Worm (Caenorhabditis elegans) whole organism, L3 larva: ENCODE measurements around the gene F28C10.3.
A peak's percentile ranks its signal among the peaks of the same experiment; 100 is the strongest.

Experiments used
- R02D3.7 ChIP-seq: fragments of 150-350 bp; optimal IDR thresholded peaks from 2 replicates; lab custom pipeline; 2014; ENCODE audit warnings: missing biosample characterization, missing genetic modification characterization
- ZK546.5 ChIP-seq: sonication (generic microtip); optimal IDR thresholded peaks from 2 replicates; lab custom pipeline; 2017; ENCODE audit warnings: missing biosample characterization, missing genetic modification characterization
- aly-2 ChIP-seq: fragments of 150-350 bp; optimal IDR thresholded peaks from 2 replicates; lab custom pipeline; 2014; ENCODE audit warnings: missing biosample characterization, missing genetic modification characterization
- ceh-28 ChIP-seq: fragments of 150-350 bp; optimal IDR thresholded peaks from 2 replicates; lab custom pipeline; 2014; ENCODE audit warnings: missing biosample characterization, missing genetic modification reagents, missing genetic modification characterization
- ceh-82 ChIP-seq: fragments of 150-350 bp; optimal IDR thresholded peaks from 2 replicates; lab custom pipeline; 2014; ENCODE audit warnings: missing biosample characterization, missing genetic modification characterization
- egl-27 ChIP-seq: sonication (generic microtip); optimal IDR thresholded peaks from 4 replicates; lab custom pipeline; 2017; ENCODE audit warnings: missing biosample characterization, missing genetic modification reagents, missing genetic modification characterization
- egl-5 ChIP-seq: fragments of 150-350 bp; optimal IDR thresholded peaks from 2 replicates; lab custom pipeline; 2017; ENCODE audit warnings: missing biosample characterization, missing genetic modification reagents, missing genetic modification characterization, inconsistent platforms
- elt-1 ChIP-seq: fragments of 150-350 bp; optimal IDR thresholded peaks from 2 replicates; lab custom pipeline; 2014; ENCODE audit warnings: missing biosample characterization, missing genetic modification characterization
- elt-2 ChIP-seq: sonication (generic microtip); optimal IDR thresholded peaks from 2 replicates; lab custom pipeline; 2016; ENCODE audit warnings: missing genetic modification reagents, mild to moderate bottlenecking, missing genetic modification characterization, missing compliant biosample characterization
- elt-3 ChIP-seq, 3 experiments: fragments of 150-350 bp in 1 of 3; sonication (generic microtip) in 2 of 3; optimal IDR thresholded peaks; 2 replicates in 2 of 3; 4 replicates in 1 of 3; lab custom pipeline; 2014 to 2017; ENCODE audit warnings: missing biosample characterization in 3 of 3, missing genetic modification characterization in 3 of 3
- eor-1 ChIP-seq, 2 experiments: fragments of 150-350 bp; optimal IDR thresholded peaks; 2 replicates each; lab custom pipeline; 2014 to 2018; ENCODE audit warnings: missing biosample characterization in 2 of 2, missing genetic modification characterization in 2 of 2
- fkh-10 ChIP-seq: sonication (generic microtip); optimal IDR thresholded peaks from 2 replicates; lab custom pipeline; 2017; ENCODE audit warnings: missing biosample characterization, missing genetic modification reagents, missing genetic modification characterization
- fkh-2 ChIP-seq: fragments of 150-350 bp; optimal IDR thresholded peaks from 2 replicates; lab custom pipeline; 2014; ENCODE audit warnings: missing biosample characterization, missing genetic modification reagents, missing genetic modification characterization
- fos-1 ChIP-seq: fragments of 150-350 bp; optimal IDR thresholded peaks from 2 replicates; lab custom pipeline; 2014; ENCODE audit warnings: missing biosample characterization, missing genetic modification characterization
- hmg-11 ChIP-seq: sonication (generic microtip); optimal IDR thresholded peaks from 2 replicates; lab custom pipeline; 2016; ENCODE audit warnings: missing genetic modification characterization, missing compliant biosample characterization
- lin-15B ChIP-seq: fragments of 150-350 bp; optimal IDR thresholded peaks from 2 replicates; lab custom pipeline; 2014; ENCODE audit warnings: missing biosample characterization, missing genetic modification characterization
- lin-39 ChIP-seq: fragments of 150-350 bp; optimal IDR thresholded peaks from 2 replicates; lab custom pipeline; 2018; ENCODE audit warnings: missing biosample characterization, missing genetic modification reagents, missing genetic modification characterization
- lsy-12 ChIP-seq: sonication (generic microtip); optimal IDR thresholded peaks from 2 replicates; lab custom pipeline; 2016; ENCODE audit warnings: mild to moderate bottlenecking, missing genetic modification characterization, missing compliant biosample characterization
- mdl-1 ChIP-seq: fragments of 150-350 bp; optimal IDR thresholded peaks from 2 replicates; lab custom pipeline; 2014; ENCODE audit warnings: missing biosample characterization, missing genetic modification characterization
- mml-1 ChIP-seq: fragments of 150-350 bp; sonication (generic microtip); optimal IDR thresholded peaks from 3 replicates; lab custom pipeline; 2014; ENCODE audit warnings: missing biosample characterization, missing genetic modification characterization
- nfya-1 ChIP-seq: sonication (generic microtip); optimal IDR thresholded peaks from 2 replicates; lab custom pipeline; 2017; ENCODE audit warnings: missing genetic modification characterization, mild to moderate bottlenecking, missing compliant biosample characterization, antibody characterized with exemption, moderate library complexity; ENCODE audit not compliant: insufficient read depth
- nhr-11 ChIP-seq: fragments of 150-350 bp; optimal IDR thresholded peaks from 2 replicates; lab custom pipeline; 2014; ENCODE audit warnings: missing biosample characterization, missing genetic modification characterization
- nhr-23 ChIP-seq: fragments of 150-350 bp; optimal IDR thresholded peaks from 2 replicates; lab custom pipeline; 2014; ENCODE audit warnings: missing biosample characterization, missing genetic modification reagents, missing genetic modification characterization
- nhr-237 ChIP-seq: fragments of 150-350 bp; optimal IDR thresholded peaks from 2 replicates; lab custom pipeline; 2014; ENCODE audit warnings: missing biosample characterization, missing genetic modification characterization
- nhr-28 ChIP-seq: fragments of 150-350 bp; optimal IDR thresholded peaks from 2 replicates; lab custom pipeline; 2014; ENCODE audit warnings: missing biosample characterization, missing genetic modification characterization
- nhr-43 ChIP-seq: sonication (generic microtip); optimal IDR thresholded peaks from 2 replicates; lab custom pipeline; 2016; ENCODE audit warnings: mild to moderate bottlenecking, missing genetic modification characterization, missing compliant biosample characterization; ENCODE audit not compliant: poor library complexity, severe bottlenecking
- nhr-76 ChIP-seq: fragments of 150-350 bp; sonication (generic microtip); optimal IDR thresholded peaks from 5 replicates; lab custom pipeline; 2014; ENCODE audit warnings: missing biosample characterization, missing genetic modification characterization
- nhr-77 ChIP-seq: fragments of 150-350 bp; optimal IDR thresholded peaks from 2 replicates; lab custom pipeline; 2014; ENCODE audit warnings: missing biosample characterization, missing genetic modification characterization
- pqm-1 ChIP-seq: fragments of 150-350 bp; optimal IDR thresholded peaks from 2 replicates; lab custom pipeline; 2017; ENCODE audit warnings: missing biosample characterization, missing genetic modification characterization, inconsistent platforms
- sea-2 ChIP-seq: fragments of 150-350 bp; sonication (generic microtip); optimal IDR thresholded peaks from 4 replicates; lab custom pipeline; 2014; ENCODE audit warnings: missing biosample characterization, missing genetic modification reagents, missing genetic modification characterization
- skn-1 ChIP-seq: fragments of 150-350 bp; optimal IDR thresholded peaks from 2 replicates; lab custom pipeline; 2014; ENCODE audit warnings: missing biosample characterization, missing genetic modification characterization
- snpc-4 ChIP-seq: fragments of 150-350 bp; optimal IDR thresholded peaks from 2 replicates; lab custom pipeline; 2014; ENCODE audit warnings: missing biosample characterization, missing genetic modification characterization
- tbx-2 ChIP-seq: sonication (generic microtip); optimal IDR thresholded peaks from 2 replicates; lab custom pipeline; 2016; ENCODE audit warnings: mild to moderate bottlenecking, missing genetic modification characterization, missing compliant biosample characterization
- unc-39 ChIP-seq: sonication (generic microtip); optimal IDR thresholded peaks from 4 replicates; lab custom pipeline; 2017; ENCODE audit warnings: missing biosample characterization, missing genetic modification characterization
- zag-1 ChIP-seq: fragments of 150-350 bp; optimal IDR thresholded peaks from 2 replicates; lab custom pipeline; 2014; ENCODE audit warnings: missing biosample characterization, missing genetic modification characterization
- ztf-11 ChIP-seq: fragments of 150-350 bp; optimal IDR thresholded peaks from 2 replicates; lab custom pipeline; 2014; ENCODE audit warnings: missing biosample characterization, missing genetic modification characterization
- ztf-4 ChIP-seq: fragments of 150-350 bp; optimal IDR thresholded peaks from 2 replicates; lab custom pipeline; 2014; ENCODE audit warnings: missing biosample characterization, missing genetic modification characterization

Gene F28C10.3

ce11 chrX:529386-529785 is 6.2 kb downstream of the F28C10.3 start:
- TF ChIP-seq aly-2 (tag; lab: Kevin White, UChicago) (no peak), eor-1 (tag; optimal IDR thresholded peaks at IDR 0.05; lab: Kevin White, UChicago) (no peak), nfya-1 (no peak), elt-3 (tag; optimal IDR thresholded peaks at IDR 0.05; lab: Kevin White, UChicago) (no peak), fkh-10 (GFP tag; lab: Kevin White, UChicago) (no peak), snpc-4 (tag; lab: Kevin White, UChicago) (no peak), pqm-1 (tag; lab: Kevin White, UChicago) (no peak), sea-2 (GFP tag; lab: Kevin White, UChicago) (no peak), nhr-11 (tag; lab: Kevin White, UChicago) (no peak)

- TF ChIP-seq tbx-2 (no peak), nhr-23 (tag; lab: Kevin White, UChicago) (no peak), nhr-76 (tag; lab: Kevin White, UChicago) (no peak), fkh-2 (tag; lab: Kevin White, UChicago) (no peak), mdl-1 (tag; lab: Kevin White, UChicago) (no peak), ztf-11 (tag; lab: Kevin White, UChicago) (no peak), ceh-82 (no peak), pqm-1 (tag; lab: Kevin White, UChicago) (no peak), mml-1 (tag; lab: Kevin White, UChicago) (no peak), egl-27 (tag; lab: Kevin White, UChicago) (no peak), R02D3.7 (tag; lab: Kevin White, UChicago) (no peak)
Observed at ce11 chrX:528761-529160, 6.9 kb downstream of the F28C10.3 start.

ce11 chrX:527663-528062 is 8.0 kb downstream of the F28C10.3 start:
- TF ChIP-seq pqm-1 (tag; lab: Kevin White, UChicago) (peak; percentile 25), lsy-12 (tag; lab: Kevin White, UChicago) (no peak), elt-2 (tag; lab: Kevin White, UChicago) (peak; percentile 67), lin-15B (tag; lab: Kevin White, UChicago) (no peak), zag-1 (tag; lab: Kevin White, UChicago) (no peak), nhr-23 (tag; lab: Kevin White, UChicago) (no peak), unc-39 (tag; lab: Kevin White, UChicago) (no peak), mdl-1 (tag; lab: Kevin White, UChicago) (no peak)

ce11 chrX:524498-524897 is 11.1 kb downstream of the F28C10.3 start:
- TF ChIP-seq nhr-28 (tag; lab: Kevin White, UChicago) (no peak), ztf-4 (no peak), sea-2 (GFP tag; lab: Kevin White, UChicago) (no peak), nhr-43 (no peak), ZK546.5 (tag; lab: Kevin White, UChicago) (no peak), hmg-11 (no peak), lsy-12 (tag; lab: Kevin White, UChicago) (no peak)

- TF ChIP-seq elt-2 (tag; lab: Kevin White, UChicago) (no peak), tbx-2 (no peak), unc-39 (tag; lab: Kevin White, UChicago) (no peak), fkh-10 (GFP tag; lab: Kevin White, UChicago) (no peak), hmg-11 (no peak), elt-1 (tag; lab: Kevin White, UChicago) (no peak), fos-1 (tag; lab: Kevin White, UChicago) (no peak), zag-1 (tag; lab: Kevin White, UChicago) (no peak), nhr-76 (tag; lab: Kevin White, UChicago) (no peak)
Observed at ce11 chrX:520881-521280, 14.7 kb downstream of the F28C10.3 start, which contains the start of gene B0310.3. B0310.3 (minus strand) TSS chrX:520981.

ce11 chrX:514023-514422 is 21.6 kb downstream of the F28C10.3 start:
- TF ChIP-seq lin-39 (tag; lab: Kevin White, UChicago) = no peak
- no peak for TF ChIP-seq mml-1 (tag; lab: Kevin White, UChicago)
- TF ChIP-seq nfya-1 = no peak
- no peak for TF ChIP-seq nhr-237
- no peak for TF ChIP-seq ceh-28 (tag; lab: Kevin White, UChicago)
- no peak for TF ChIP-seq sea-2 (GFP tag; lab: Kevin White, UChicago)
- TF ChIP-seq ceh-82 = no peak
- TF ChIP-seq nhr-11 (tag; lab: Kevin White, UChicago) = no peak
- TF ChIP-seq nhr-77 = no peak
- no peak for TF ChIP-seq skn-1 (tag; lab: Kevin White, UChicago)
- no peak for TF ChIP-seq tbx-2
- TF ChIP-seq egl-27 (tag; lab: Kevin White, UChicago) = no peak
- TF ChIP-seq nhr-23 (tag; lab: Kevin White, UChicago) = no peak
- TF ChIP-seq egl-5 (tag; lab: Kevin White, UChicago) = no peak
- no peak for TF ChIP-seq elt-3 (tag; optimal IDR thresholded peaks at IDR 0.05; lab: Kevin White, UChicago)
